Fruit fly (Drosophila melanogaster) whole organism, embryonic: ENCODE results near the gene Scr.

Experiments
- Aef1 ChIP-seq: fragments of 200-800 bp; sonication (Bioruptor generic); IDR thresholded peaks from 3 replicates; pipeline ENCODE4 v1.3.6; 2022; ENCODE audit warnings: missing biosample characterization, missing genetic modification characterization
- Blimp-1 ChIP-seq: fragments of 200-800 bp; sonication (Bioruptor generic); optimal IDR thresholded peaks from 3 replicates; lab custom pipeline; 2018; ENCODE audit warnings: missing biosample characterization, missing genetic modification characterization, mild to moderate bottlenecking, moderate library complexity, missing genetic modification reagents
- CG12769 ChIP-seq: fragments of 200-800 bp; sonication (Bioruptor generic); optimal IDR thresholded peaks from 2 replicates; lab custom pipeline; 2019; ENCODE audit warnings: missing biosample characterization, mild to moderate bottlenecking, missing genetic modification characterization, moderate library complexity
- CG14014 ChIP-seq: fragments of 200-800 bp; sonication (Bioruptor generic); IDR thresholded peaks from 2 replicates; pipeline ENCODE4 v1.3.6; 2022; ENCODE audit warnings: missing biosample characterization, missing genetic modification characterization
- CG14050 ChIP-seq: fragments of 200-800 bp; sonication (Bioruptor generic); IDR thresholded peaks from 3 replicates; pipeline ENCODE4 v1.3.6; 2022; ENCODE audit warnings: missing biosample characterization, missing genetic modification characterization
- CG14710 ChIP-seq: fragments of 200-800 bp; sonication (Bioruptor generic); optimal IDR thresholded peaks from 3 replicates; lab custom pipeline; 2019; ENCODE audit warnings: missing biosample characterization, mild to moderate bottlenecking, missing genetic modification characterization, moderate library complexity
- CG15479 ChIP-seq: fragments of 200-800 bp; sonication (Bioruptor generic); optimal IDR thresholded peaks from 3 replicates; lab custom pipeline; 2019; ENCODE audit warnings: missing biosample characterization, mild to moderate bottlenecking, missing genetic modification characterization, moderate library complexity
- CG1602 ChIP-seq: fragments of 200-800 bp; sonication (Bioruptor generic); optimal IDR thresholded peaks from 3 replicates; lab custom pipeline; 2016; ENCODE audit warnings: missing biosample characterization, missing genetic modification characterization
- CG1603 ChIP-seq: fragments of 200-800 bp; sonication (Bioruptor generic); optimal IDR thresholded peaks from 2 replicates; lab custom pipeline; 2019; ENCODE audit warnings: missing biosample characterization, mild to moderate bottlenecking, missing genetic modification characterization, moderate library complexity
- CG1647 ChIP-seq: fragments of 200-800 bp; sonication (Bioruptor generic); optimal IDR thresholded peaks from 3 replicates; lab custom pipeline; 2016; ENCODE audit warnings: missing biosample characterization, missing genetic modification characterization
- CG1832 ChIP-seq: fragments of 200-800 bp; sonication (Bioruptor generic); optimal IDR thresholded peaks from 2 replicates; lab custom pipeline; 2017; ENCODE audit warnings: missing biosample characterization, mild to moderate bottlenecking, missing genetic modification characterization, inconsistent platforms
- CG2116 ChIP-seq: fragments of 200-800 bp; sonication (Bioruptor generic); optimal IDR thresholded peaks from 3 replicates; lab custom pipeline; 2018; ENCODE audit warnings: missing biosample characterization, mild to moderate bottlenecking, missing genetic modification characterization
- CG3065 ChIP-seq: fragments of 200-800 bp; sonication (Bioruptor generic); optimal IDR thresholded peaks from 2 replicates; lab custom pipeline; 2016; ENCODE audit warnings: missing biosample characterization, missing genetic modification characterization
- CG32767 ChIP-seq: fragments of 200-800 bp; sonication (Bioruptor generic); IDR thresholded peaks from 2 replicates; pipeline ENCODE4 v1.3.6; 2022; ENCODE audit warnings: missing biosample characterization, missing genetic modification characterization
- CG6791 ChIP-seq: fragments of 200-800 bp; sonication (Bioruptor generic); IDR thresholded peaks from 3 replicates; pipeline ENCODE4 v1.3.6; 2022; ENCODE audit warnings: missing biosample characterization, missing genetic modification characterization; ENCODE audit not compliant: partially characterized antibody
- CG6813 ChIP-seq: fragments of 200-800 bp; sonication (Bioruptor generic); optimal IDR thresholded peaks from 2 replicates; lab custom pipeline; 2017; ENCODE audit warnings: missing biosample characterization, missing genetic modification characterization, mild to moderate bottlenecking, moderate library complexity, missing genetic modification reagents
- CG7271 ChIP-seq: fragments of 200-800 bp; sonication (Bioruptor generic); optimal IDR thresholded peaks from 2 replicates; lab custom pipeline; 2018; ENCODE audit warnings: missing biosample characterization, mild to moderate bottlenecking, missing genetic modification characterization, moderate library complexity
- CG8478 ChIP-seq: fragments of >200 bp; optimal IDR thresholded peaks from 2 replicates; lab custom pipeline; 2018
- CG8765 ChIP-seq: fragments of 200-800 bp; sonication (Bioruptor generic); IDR thresholded peaks from 2 replicates; pipeline ENCODE4 v1.3.6; 2022; ENCODE audit warnings: missing biosample characterization, missing genetic modification characterization
- CG8944 ChIP-seq: fragments of 200-800 bp; sonication (Bioruptor generic); optimal IDR thresholded peaks from 3 replicates; lab custom pipeline; 2016; ENCODE audit warnings: missing biosample characterization, missing genetic modification characterization
- CHES-1-like ChIP-seq: fragments of 200-800 bp; sonication (Bioruptor generic); optimal IDR thresholded peaks from 2 replicates; lab custom pipeline; 2016; ENCODE audit warnings: missing biosample characterization, missing genetic modification characterization
- Ets65A ChIP-seq: fragments of 200-800 bp; sonication (Bioruptor generic); peaks from one replicate; lab custom pipeline; 2016; ENCODE audit warnings: missing biosample characterization, missing genetic modification characterization
- HHEX ChIP-seq: fragments of 200-800 bp; sonication (Bioruptor generic); optimal IDR thresholded peaks from 3 replicates; lab custom pipeline; 2017; ENCODE audit warnings: missing biosample characterization, mild to moderate bottlenecking, missing genetic modification characterization, missing genetic modification reagents
- Lhr ChIP-seq: fragments of 200-800 bp; sonication (Bioruptor generic); optimal IDR thresholded peaks from 3 replicates; lab custom pipeline; 2017; ENCODE audit warnings: mild to moderate bottlenecking, missing biosample characterization, missing genetic modification reagents, missing genetic modification characterization
- Neu2 ChIP-seq: fragments of 200-800 bp; sonication (Bioruptor generic); optimal IDR thresholded peaks from 3 replicates; lab custom pipeline; 2016; ENCODE audit warnings: missing biosample characterization, missing genetic modification characterization, borderline replicate concordance
- Nf-YB ChIP-seq: fragments of 200-800 bp; sonication (Bioruptor generic); optimal IDR thresholded peaks from 3 replicates; lab custom pipeline; 2019; ENCODE audit warnings: missing biosample characterization, mild to moderate bottlenecking, missing genetic modification characterization, moderate library complexity
- NfI ChIP-seq: fragments of 200-800 bp; sonication (Bioruptor generic); optimal IDR thresholded peaks from 3 replicates; lab custom pipeline; 2018; ENCODE audit warnings: missing biosample characterization, mild to moderate bottlenecking, missing genetic modification characterization, moderate library complexity
- Six4 ChIP-seq: fragments of 200-800 bp; sonication (Bioruptor generic); optimal IDR thresholded peaks from 2 replicates; lab custom pipeline; 2016; ENCODE audit warnings: missing biosample characterization, missing genetic modification characterization
- ab ChIP-seq: fragments of 200-800 bp; sonication (Bioruptor generic); optimal IDR thresholded peaks from 2 replicates; lab custom pipeline; 2016; ENCODE audit warnings: missing biosample characterization, missing genetic modification characterization
- cad ChIP-seq: fragments of >200 bp; optimal IDR thresholded peaks from 2 replicates; lab custom pipeline; 2017; ENCODE audit warnings: missing biosample characterization, missing genetic modification characterization
- dimm ChIP-seq: fragments of 200-800 bp; sonication (Bioruptor generic); IDR thresholded peaks from 2 replicates; pipeline ENCODE4 v1.3.6; 2022; ENCODE audit warnings: missing biosample characterization, missing genetic modification characterization
- disco-r ChIP-seq: fragments of 200-800 bp; sonication (Bioruptor generic); optimal IDR thresholded peaks from 2 replicates; lab custom pipeline; 2016; ENCODE audit warnings: missing biosample characterization, missing genetic modification characterization
- dysf ChIP-seq: fragments of 200-800 bp; sonication (Bioruptor generic); IDR thresholded peaks from 3 replicates; pipeline ENCODE4 v1.3.6; 2022; ENCODE audit warnings: missing biosample characterization, missing genetic modification characterization
- esg ChIP-seq: fragments of 200-800 bp; sonication (Bioruptor generic); conservative IDR thresholded peaks from 2 replicates; pipeline ENCODE4 v1.3.6; 2022; ENCODE audit warnings: missing biosample characterization, missing genetic modification characterization
- gce ChIP-seq: fragments of 200-800 bp; sonication (Bioruptor generic); IDR thresholded peaks from 3 replicates; pipeline ENCODE4 v1.3.6; 2022; ENCODE audit warnings: missing biosample characterization, missing genetic modification characterization
- hth ChIP-seq: fragments of >200 bp; optimal IDR thresholded peaks from 2 replicates; lab custom pipeline; 2017; ENCODE audit warnings: inconsistent platforms
- ind ChIP-seq: fragments of 200-800 bp; sonication (Bioruptor generic); optimal IDR thresholded peaks from 3 replicates; lab custom pipeline; 2016; ENCODE audit warnings: missing biosample characterization, missing genetic modification characterization
- kah ChIP-seq: fragments of 200-800 bp; sonication (Bioruptor generic); optimal IDR thresholded peaks from 2 replicates; lab custom pipeline; 2018; ENCODE audit warnings: missing biosample characterization, mild to moderate bottlenecking, missing genetic modification characterization
- lilli ChIP-seq: fragments of 200-800 bp; sonication (Bioruptor generic); optimal IDR thresholded peaks from 3 replicates; lab custom pipeline; 2016; ENCODE audit warnings: missing biosample characterization, missing genetic modification characterization
- luna ChIP-seq: fragments of 200-800 bp; sonication (Bioruptor generic); optimal IDR thresholded peaks from 2 replicates; lab custom pipeline; 2016; ENCODE audit warnings: missing biosample characterization, missing genetic modification characterization
- p53 ChIP-seq: fragments of 200-800 bp; sonication (Bioruptor generic); optimal IDR thresholded peaks from 2 replicates; lab custom pipeline; 2016; ENCODE audit warnings: missing biosample characterization, missing genetic modification characterization
- phol ChIP-seq: fragments of 200-800 bp; sonication (Bioruptor generic); optimal IDR thresholded peaks from 3 replicates; lab custom pipeline; 2018; ENCODE audit warnings: missing biosample characterization, mild to moderate bottlenecking, missing genetic modification characterization, moderate library complexity
- shn ChIP-seq: fragments of 200-800 bp; sonication (Bioruptor generic); optimal IDR thresholded peaks from 3 replicates; lab custom pipeline; 2016; ENCODE audit warnings: missing biosample characterization, missing genetic modification characterization
- tgo ChIP-seq: fragments of 200-800 bp; sonication (Bioruptor generic); IDR thresholded peaks from 3 replicates; pipeline ENCODE4 v1.3.6; 2022; ENCODE audit warnings: missing biosample characterization, missing genetic modification characterization
- tll ChIP-seq, 2 experiments: fragments of 200-800 bp in 1 of 2; fragments of >200 bp in 1 of 2; sonication (Bioruptor generic) in 1 of 2; optimal IDR thresholded peaks; 2 replicates each; lab custom pipeline; 2017 to 2019; ENCODE audit warnings: missing biosample characterization in 2 of 2, missing genetic modification characterization in 2 of 2, mild to moderate bottlenecking in 1 of 2, moderate library complexity in 1 of 2
- zen ChIP-seq: fragments of 200-800 bp; sonication (Bioruptor generic); optimal IDR thresholded peaks from 3 replicates; lab custom pipeline; 2018; ENCODE audit warnings: missing biosample characterization, mild to moderate bottlenecking, missing genetic modification characterization, moderate library complexity
- zf30C ChIP-seq: fragments of 200-800 bp; sonication (Bioruptor generic); optimal IDR thresholded peaks from 3 replicates; lab custom pipeline; 2018; ENCODE audit warnings: missing biosample characterization, mild to moderate bottlenecking, missing genetic modification characterization

Gene Scr

DNA sequence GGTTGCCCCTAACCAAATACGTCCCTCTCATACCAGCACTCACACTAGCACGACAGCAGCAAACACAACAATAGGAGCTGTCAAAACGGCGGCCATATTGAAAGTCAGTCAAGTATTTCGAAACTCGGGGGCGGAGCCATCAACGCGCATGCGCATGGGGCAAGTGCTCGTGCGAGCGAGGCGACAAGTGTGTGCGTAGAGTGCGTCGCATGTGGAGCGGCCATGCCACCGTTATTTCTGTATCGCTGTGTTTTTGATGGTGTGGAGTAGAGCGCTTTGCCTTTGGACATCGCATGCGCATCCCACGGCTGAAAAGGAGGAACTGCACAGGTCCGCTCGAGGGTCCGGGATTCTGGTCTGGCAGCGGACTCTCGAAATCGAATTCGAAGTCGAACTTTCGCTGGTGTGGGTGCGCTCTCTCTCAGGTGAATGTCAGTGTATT, 43.4 kb upstream of the Scr start (continued):
- no peak for TF ChIP-seq ind (GFP tag; lab: Kevin White, UChicago)
- TF ChIP-seq, all 482 proteins: peak for 42

DNA sequence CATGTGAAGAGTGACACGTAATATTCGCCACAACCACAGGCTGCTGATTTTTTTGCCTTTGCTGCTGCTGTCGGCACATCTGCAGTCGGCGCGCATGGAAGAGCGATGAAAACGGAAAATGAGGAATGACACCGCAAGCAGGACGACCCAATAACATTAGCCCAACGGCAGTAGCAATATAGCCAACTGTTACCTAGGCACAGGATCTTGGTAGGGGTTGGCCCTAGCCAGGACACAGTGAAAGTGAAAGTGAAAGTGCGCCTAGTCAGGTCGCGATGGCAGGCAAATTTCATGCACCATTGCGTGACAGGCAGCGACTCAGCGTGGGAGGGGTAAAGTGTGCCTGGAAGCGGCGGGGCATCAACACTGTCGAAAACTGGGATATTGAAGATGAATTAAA, 39.0 kb upstream of the Scr start:
- TF ChIP-seq CG14014 (GFP tag; lab: Robert Waterston, UW), result no peak
- TF ChIP-seq zf30C (GFP tag; lab: Kevin White, UChicago), result peak; percentile 19
- peak; percentile 26 for TF ChIP-seq CG8478 (lab: Kevin White, UChicago)
- peak; percentile 6 for TF ChIP-seq Ets65A
- TF ChIP-seq dimm, result no peak
- TF ChIP-seq Aef1 (GFP tag; lab: Robert Waterston, UW), result no peak
- no peak for TF ChIP-seq CG12769
- peak; percentile 98 for TF ChIP-seq CG15479
- TF ChIP-seq zen, result peak; percentile 50
- peak; percentile 28 for TF ChIP-seq cad (GFP tag; lab: Kevin White, UChicago)
- peak in 1 of 2 experiments; percentile 79 for TF ChIP-seq tll (GFP tag; optimal IDR thresholded peaks at IDR 0.05; lab: Kevin White, UChicago)
- TF ChIP-seq, all 482 proteins: peak for 7

DNA sequence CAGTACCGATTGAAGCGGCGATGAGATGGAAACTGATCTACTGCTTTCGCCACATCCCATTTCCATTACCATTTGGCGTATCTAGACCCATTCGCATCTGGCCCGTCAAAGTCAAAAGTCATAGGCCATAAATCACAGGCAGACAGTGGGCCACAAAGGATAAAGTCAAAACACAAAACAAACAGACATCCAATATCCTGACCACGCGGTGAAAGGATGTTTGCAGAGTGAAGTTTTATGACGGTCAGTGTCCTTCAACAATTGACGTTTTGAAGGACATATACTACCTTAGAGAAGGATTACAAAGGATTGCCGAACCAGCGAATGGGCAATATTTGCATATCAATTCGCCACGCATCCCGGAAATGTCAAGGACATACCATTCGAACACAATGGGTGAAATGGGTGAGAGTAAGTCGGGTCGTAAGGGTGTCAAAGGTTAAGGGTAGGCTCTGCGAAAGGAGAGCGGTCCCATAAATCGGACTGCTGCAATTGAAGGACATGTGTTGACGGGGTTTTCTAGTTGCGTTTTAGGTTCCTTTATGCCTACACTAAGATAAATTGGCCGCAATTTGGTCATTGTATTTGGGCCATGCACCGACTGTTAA, 35.5 kb upstream of the Scr start:
- TF ChIP-seq Nf-YB (GFP tag; lab: Kevin White, UChicago), result no peak
- no peak for TF ChIP-seq CG3065 (GFP tag; lab: Kevin White, UChicago)
- TF ChIP-seq CG6813 (GFP tag; lab: Kevin White, UChicago), result no peak
- TF ChIP-seq CG14710 (tag; lab: Kevin White, UChicago), result no peak
- no peak for TF ChIP-seq CG14050
- TF ChIP-seq CG8765, result no peak
- no peak for TF ChIP-seq CG8944
- TF ChIP-seq CG2116, result no peak
- no peak for TF ChIP-seq p53 (GFP tag; lab: Kevin White, UChicago)
- no peak for TF ChIP-seq NfI (GFP tag; lab: Kevin White, UChicago)
- peak; percentile 94 for TF ChIP-seq cad (GFP tag; lab: Kevin White, UChicago)
- TF ChIP-seq lilli, result no peak
- TF ChIP-seq CG32767 (GFP tag; lab: Robert Waterston, UW), result no peak
- no peak for TF ChIP-seq dimm
- no peak for TF ChIP-seq ab
- no peak for TF ChIP-seq tgo (GFP tag; lab: Robert Waterston, UW)
- TF ChIP-seq Six4 (GFP tag; lab: Kevin White, UChicago), result no peak
- peak; percentile 82 for TF ChIP-seq zen
- TF ChIP-seq HHEX (GFP tag; lab: Kevin White, UChicago), result no peak
- no peak for TF ChIP-seq kah (GFP tag; lab: Kevin White, UChicago)
- no peak for TF ChIP-seq disco-r (GFP tag; lab: Kevin White, UChicago)
- no peak for TF ChIP-seq CG1602 (GFP tag; lab: Kevin White, UChicago)
- no peak for TF ChIP-seq shn (GFP tag; lab: Kevin White, UChicago)
- no peak for TF ChIP-seq CG1603 (tag; lab: Kevin White, UChicago)
- no peak for TF ChIP-seq dysf
- TF ChIP-seq CG1832, result no peak
- no peak for TF ChIP-seq CHES-1-like (GFP tag; lab: Kevin White, UChicago)
- no peak for TF ChIP-seq Blimp-1 (GFP tag; lab: Kevin White, UChicago)
- TF ChIP-seq Ets65A, result peak; percentile 44
- TF ChIP-seq hth, result no peak
- peak; percentile 79 for TF ChIP-seq CG7271 (tag; lab: Kevin White, UChicago)
- TF ChIP-seq Neu2 (GFP tag; lab: Kevin White, UChicago), result peak; percentile 22
- TF ChIP-seq Lhr (GFP tag; lab: Kevin White, UChicago), result no peak
- no peak for TF ChIP-seq CG6791 (GFP tag; lab: Robert Waterston, UW)
- TF ChIP-seq luna (GFP tag; lab: Kevin White, UChicago), result no peak
- no peak for TF ChIP-seq CG1647
- TF ChIP-seq phol (tag; lab: Kevin White, UChicago), result no peak
- no peak for TF ChIP-seq esg (GFP tag; lab: Robert Waterston, UW)
- TF ChIP-seq gce (GFP tag; lab: Robert Waterston, UW), result no peak
